Fruit fly (Drosophila melanogaster): Measurements from ENCODE around the gene CG3739.

The CG3739 gene

dm6 chr3R:19403096-19403515, 9.9 kb downstream of the CG3739 start, which contains the start of the genes Ino80 and Aptx (continued):
- TF ChIP-seq CG2712 (tag; optimal IDR thresholded peaks at IDR 0.05) = peak; percentile 94
- peak; percentile 89 for TF ChIP-seq danr (GFP tag; IDR thresholded peaks at IDR 0.05)
- TF ChIP-seq aop (GFP tag; IDR thresholded peaks at IDR 0.05) = no peak
- TF ChIP-seq CG10274 (GFP tag; optimal IDR thresholded peaks at IDR 0.05) = peak; percentile 59
- TF ChIP-seq lab (GFP tag; optimal IDR thresholded peaks at IDR 0.05) = peak; percentile 95
- TF ChIP-seq slou (GFP tag; optimal IDR thresholded peaks at IDR 0.05) = peak; percentile 91
- peak; percentile 77 for TF ChIP-seq repo (GFP tag; optimal IDR thresholded peaks at IDR 0.05)
- TF ChIP-seq HHEX (GFP tag; optimal IDR thresholded peaks at IDR 0.05) = peak; percentile 81
- TF ChIP-seq CG43689 (GFP tag; IDR thresholded peaks at IDR 0.05) = peak; percentile 81
- TF ChIP-seq gsb (GFP tag; IDR thresholded peaks at IDR 0.05) = peak; percentile 68
- TF ChIP-seq Bdp1 (GFP tag; optimal IDR thresholded peaks at IDR 0.05) = peak; percentile 89
- TF ChIP-seq TFAM (GFP tag; optimal IDR thresholded peaks at IDR 0.05) = peak; percentile 38
- TF ChIP-seq fu2 (GFP tag; optimal IDR thresholded peaks at IDR 0.05) = peak; percentile 94
- TF ChIP-seq Antp (GFP tag; optimal IDR thresholded peaks at IDR 0.05) = peak; percentile 92
- TF ChIP-seq CTCF (GFP tag; optimal IDR thresholded peaks at IDR 0.05) = peak; percentile 58
- TF ChIP-seq CG16863 (GFP tag; optimal IDR thresholded peaks at IDR 0.05) = peak; percentile 95
- TF ChIP-seq ap (GFP tag; IDR thresholded peaks at IDR 0.05) = peak; percentile 91
- TF ChIP-seq tup (GFP tag; optimal IDR thresholded peaks at IDR 0.05) = peak; percentile 83
- no peak for TF ChIP-seq odd (GFP tag; optimal IDR thresholded peaks at IDR 0.05)
- peak; percentile 92 for TF ChIP-seq CG11456 (GFP tag; IDR thresholded peaks at IDR 0.05)
- TF ChIP-seq ranshi (GFP tag; IDR thresholded peaks at IDR 0.05) = peak; percentile 93
- no peak for TF ChIP-seq usp (GFP tag; optimal IDR thresholded peaks at IDR 0.05)
- TF ChIP-seq org-1 (GFP tag; optimal IDR thresholded peaks at IDR 0.05) = peak; percentile 84
- TF ChIP-seq CG32767 (GFP tag; IDR thresholded peaks at IDR 0.05) = peak; percentile 90
- TF ChIP-seq GATAe (GFP tag; conservative IDR thresholded peaks at IDR 0.05) = peak; percentile 76; the same call in 1 of the 2 replicates
- TF ChIP-seq Med (GFP tag) = peak; percentile 98
- no peak for TF ChIP-seq ftz-f1 (GFP tag; optimal IDR thresholded peaks at IDR 0.05)
- peak; percentile 92 for TF ChIP-seq CG8944 (GFP tag; optimal IDR thresholded peaks at IDR 0.05)
- no peak for TF ChIP-seq gcm (GFP tag; optimal IDR thresholded peaks at IDR 0.05)
- peak; percentile 96 for TF ChIP-seq CG16815 (GFP tag; optimal IDR thresholded peaks at IDR 0.05)
- TF ChIP-seq ase (GFP tag; IDR thresholded peaks at IDR 0.05) = peak; percentile 92
- TF ChIP-seq br (optimal IDR thresholded peaks at IDR 0.05) = no peak
- TF ChIP-seq CG6654 (GFP tag; optimal IDR thresholded peaks at IDR 0.05) = peak; percentile 73
- no peak for TF ChIP-seq B-H2 (GFP tag; optimal IDR thresholded peaks at IDR 0.05)
- peak; percentile 87 for TF ChIP-seq gt (GFP tag; IDR thresholded peaks at IDR 0.05)
- TF ChIP-seq gro (GFP tag; optimal IDR thresholded peaks at IDR 0.05) = peak; percentile 75
- TF ChIP-seq Abd-B (GFP tag; optimal IDR thresholded peaks at IDR 0.05) = peak; percentile 98
- no peak for TF ChIP-seq sc (optimal IDR thresholded peaks at IDR 0.05)
- TF ChIP-seq sc (GFP tag; optimal IDR thresholded peaks at IDR 0.05) = peak; percentile 82
- peak; percentile 84 for TF ChIP-seq Neu2 (GFP tag; optimal IDR thresholded peaks at IDR 0.05; ENCODE audit: borderline replicate concordance)
- TF ChIP-seq fd64A (GFP tag; optimal IDR thresholded peaks at IDR 0.05) = peak; percentile 61
- TF ChIP-seq ind (GFP tag; optimal IDR thresholded peaks at IDR 0.05) = peak; percentile 95
- TF ChIP-seq Dad (GFP tag; optimal IDR thresholded peaks at IDR 0.05) = peak; percentile 91
- TF ChIP-seq Sox100B (GFP tag; optimal IDR thresholded peaks at IDR 0.05) = peak; percentile 87
- TF ChIP-seq Pdp1 (GFP tag; optimal IDR thresholded peaks at IDR 0.05) = peak; percentile 91 to 92
- no peak for TF ChIP-seq dmrt99B (tag; optimal IDR thresholded peaks at IDR 0.05)
- no peak for TF ChIP-seq cad (GFP tag; optimal IDR thresholded peaks at IDR 0.05)
- TF ChIP-seq CG4328 (GFP tag; optimal IDR thresholded peaks at IDR 0.05) = peak; percentile 84
- peak; percentile 90 for TF ChIP-seq Gug (GFP tag; IDR thresholded peaks at IDR 0.05)
- peak; percentile 74 for TF ChIP-seq CG6765 (GFP tag; optimal IDR thresholded peaks at IDR 0.05)
- peak; percentile 96 for TF ChIP-seq CG2116 (GFP tag; optimal IDR thresholded peaks at IDR 0.05)
- peak; percentile 95 for TF ChIP-seq CG9609 (GFP tag; optimal IDR thresholded peaks at IDR 0.05)
- peak; percentile 96 for TF ChIP-seq tin (GFP tag; optimal IDR thresholded peaks at IDR 0.05)
